Worm (Caenorhabditis elegans) whole organism, L1 larva: ENCODE results near the gene R05G9.1.

Experiments
- C04F5.9 ChIP-seq: sonication (generic microtip); optimal IDR thresholded peaks from 2 replicates; lab custom pipeline; 2016; ENCODE audit warnings: missing genetic modification characterization, missing compliant biosample characterization
- C16A3.4 ChIP-seq: fragments of 150-350 bp; optimal IDR thresholded peaks from 2 replicates; lab custom pipeline; 2014; ENCODE audit warnings: missing biosample characterization, missing genetic modification characterization
- aha-1 ChIP-seq: fragments of 150-350 bp; optimal IDR thresholded peaks from 2 replicates; lab custom pipeline; 2014; ENCODE audit warnings: missing biosample characterization, missing genetic modification characterization
- alr-1 ChIP-seq: fragments of 200-800 bp; sonication (Bioruptor generic); optimal IDR thresholded peaks from 2 replicates; lab custom pipeline; 2018; ENCODE audit warnings: borderline replicate concordance, mild to moderate bottlenecking, missing genetic modification characterization, missing compliant biosample characterization
- blmp-1 ChIP-seq: fragments of 150-350 bp; optimal IDR thresholded peaks from 2 replicates; lab custom pipeline; 2014; ENCODE audit warnings: missing biosample characterization, missing genetic modification characterization
- ceh-88 ChIP-seq: fragments of 200-800 bp; sonication (Bioruptor generic); IDR thresholded peaks from 2 replicates; pipeline ENCODE4 v1.3.6; 2022; ENCODE audit warnings: missing genetic modification characterization, missing compliant biosample characterization
- dsc-1 ChIP-seq: sonication (generic microtip); optimal IDR thresholded peaks from 2 replicates; lab custom pipeline; 2016; ENCODE audit warnings: mild to moderate bottlenecking, missing genetic modification characterization, missing compliant biosample characterization
- efl-1 ChIP-seq, 4 experiments: fragments of 150-350 bp; optimal IDR thresholded peaks in 3 of 4; peaks in 1 of 4; 1 replicate in 1 of 4; 2 replicates in 3 of 4; lab custom pipeline; 2014; ENCODE audit warnings: missing biosample characterization in 2 of 4, missing genetic modification characterization in 2 of 4, missing genetic modification reagents in 2 of 4
- egl-27 ChIP-seq, 2 experiments: fragments of 150-350 bp in 1 of 2; sonication (generic microtip); optimal IDR thresholded peaks; 3 replicates each; lab custom pipeline; 2017 to 2018; ENCODE audit warnings: missing biosample characterization in 2 of 2, missing genetic modification characterization in 2 of 2, missing genetic modification reagents in 2 of 2
- elt-2 ChIP-seq: sonication (generic microtip); optimal IDR thresholded peaks from 2 replicates; lab custom pipeline; 2016; ENCODE audit warnings: missing genetic modification characterization, mild to moderate bottlenecking, inconsistent platforms, missing compliant biosample characterization, missing genetic modification reagents
- elt-3 ChIP-seq, 6 experiments: fragments of 150-350 bp in 1 of 6; sonication (generic microtip); optimal IDR thresholded peaks; 2 replicates each; lab custom pipeline; 2017 to 2018; ENCODE audit warnings: missing biosample characterization in 6 of 6, missing genetic modification characterization in 6 of 6, inconsistent platforms in 1 of 6
- ets-5 ChIP-seq: fragments of 200-800 bp; sonication (Bioruptor generic); IDR thresholded peaks from 2 replicates; pipeline ENCODE4 v1.3.6; 2022; ENCODE audit warnings: missing genetic modification characterization, missing compliant biosample characterization
- fkh-8 ChIP-seq: sonication (generic microtip); optimal IDR thresholded peaks from 2 replicates; lab custom pipeline; 2016; ENCODE audit warnings: mild to moderate bottlenecking, missing genetic modification characterization, missing compliant biosample characterization
- grh-1 ChIP-seq: fragments of 200-800 bp; sonication (Bioruptor generic); IDR thresholded peaks from 2 replicates; pipeline ENCODE4 v1.3.6; 2022; ENCODE audit warnings: missing genetic modification reagents, missing genetic modification characterization, missing compliant biosample characterization
- hpl-2 ChIP-seq: fragments of 150-350 bp; optimal IDR thresholded peaks from 2 replicates; lab custom pipeline; 2014; ENCODE audit warnings: missing biosample characterization, missing genetic modification reagents, missing genetic modification characterization
- lin-14 ChIP-seq: fragments of 200-800 bp; sonication (Bioruptor generic); optimal IDR thresholded peaks from 2 replicates; lab custom pipeline; 2018; ENCODE audit warnings: mild to moderate bottlenecking, missing genetic modification characterization, moderate library complexity, missing compliant biosample characterization
- lin-15B ChIP-seq: fragments of 150-350 bp; sonication (generic microtip); optimal IDR thresholded peaks from 3 replicates; lab custom pipeline; 2014; ENCODE audit warnings: missing biosample characterization, missing genetic modification characterization
- lir-3 ChIP-seq: sonication (generic microtip); optimal IDR thresholded peaks from 2 replicates; lab custom pipeline; 2016; ENCODE audit warnings: mild to moderate bottlenecking, missing genetic modification characterization, moderate library complexity, missing compliant biosample characterization; ENCODE audit not compliant: poor library complexity
- mdl-1 ChIP-seq, 2 experiments: fragments of 150-350 bp; optimal IDR thresholded peaks; 2 replicates each; lab custom pipeline; 2014 to 2017; ENCODE audit warnings: missing biosample characterization in 2 of 2, missing genetic modification characterization in 2 of 2, inconsistent platforms in 1 of 2
- mef-2 ChIP-seq: fragments of 150-350 bp; optimal IDR thresholded peaks from 2 replicates; lab custom pipeline; 2014; ENCODE audit warnings: missing biosample characterization, missing genetic modification characterization
- mep-1 ChIP-seq: fragments of 150-350 bp; optimal IDR thresholded peaks from 2 replicates; lab custom pipeline; 2014; ENCODE audit warnings: missing biosample characterization, missing genetic modification characterization
- nhr-12 ChIP-seq: sonication (generic microtip); optimal IDR thresholded peaks from 2 replicates; lab custom pipeline; 2017; ENCODE audit warnings: missing biosample characterization, missing genetic modification characterization
- nhr-20 ChIP-seq: sonication (generic microtip); optimal IDR thresholded peaks from 2 replicates; lab custom pipeline; 2016; ENCODE audit warnings: mild to moderate bottlenecking, missing genetic modification characterization, missing compliant biosample characterization
- nhr-237 ChIP-seq: fragments of 150-350 bp; optimal IDR thresholded peaks from 2 replicates; lab custom pipeline; 2014; ENCODE audit warnings: missing biosample characterization, missing genetic modification characterization
- nhr-71 ChIP-seq: sonication (generic microtip); optimal IDR thresholded peaks from 2 replicates; lab custom pipeline; 2016; ENCODE audit warnings: mild to moderate bottlenecking, missing genetic modification characterization, moderate library complexity, missing compliant biosample characterization
- nhr-85 ChIP-seq: sonication (generic microtip); peaks from one replicate; lab custom pipeline; 2016; ENCODE audit warnings: missing genetic modification characterization, inconsistent platforms, missing compliant biosample characterization
- pax-3 ChIP-seq: fragments of 200-800 bp; sonication (Bioruptor generic); optimal IDR thresholded peaks from 2 replicates; lab custom pipeline; 2018; ENCODE audit warnings: mild to moderate bottlenecking, missing genetic modification characterization, moderate library complexity, missing compliant biosample characterization
- pqm-1 ChIP-seq: sonication (generic microtip); optimal IDR thresholded peaks from 3 replicates; lab custom pipeline; 2017; ENCODE audit warnings: missing biosample characterization, missing genetic modification characterization
- snu-23 ChIP-seq: sonication (generic microtip); optimal IDR thresholded peaks from 2 replicates; lab custom pipeline; 2016; ENCODE audit warnings: missing genetic modification characterization, missing compliant biosample characterization
- sox-4 ChIP-seq: sonication (generic microtip); optimal IDR thresholded peaks from 2 replicates; lab custom pipeline; 2016; ENCODE audit warnings: missing genetic modification characterization, missing compliant biosample characterization
- unc-62 ChIP-seq: fragments of 150-350 bp; optimal IDR thresholded peaks from 2 replicates; lab custom pipeline; 2014; ENCODE audit warnings: missing biosample characterization, missing genetic modification reagents, missing genetic modification characterization
- zip-4 ChIP-seq: fragments of 200-800 bp; sonication (Bioruptor generic); optimal IDR thresholded peaks from 2 replicates; lab custom pipeline; 2018; ENCODE audit warnings: mild to moderate bottlenecking, missing genetic modification characterization, moderate library complexity, missing compliant biosample characterization

Gene R05G9.1

DNA sequence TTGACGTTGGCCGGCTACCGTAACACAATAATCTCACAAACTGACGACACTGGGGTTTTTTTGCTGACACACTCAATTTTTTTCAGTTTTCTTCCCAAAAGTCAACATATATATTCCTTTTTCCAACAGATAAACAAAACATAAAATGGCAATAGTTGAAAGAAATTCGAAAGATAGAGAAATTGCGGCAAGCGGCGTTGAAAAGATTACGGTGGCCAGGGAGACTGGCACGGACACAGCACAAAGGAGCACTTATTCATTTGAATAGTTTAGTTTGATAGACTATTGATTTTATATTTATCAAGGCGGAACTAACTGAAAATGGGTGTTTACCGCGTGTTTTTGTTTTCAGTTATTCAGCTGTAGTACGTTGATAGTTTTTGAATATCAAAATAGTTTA lies 18.3 kb downstream of the R05G9.1 start, which contains the start of gene toe-2:
Gene toe-2, minus strand, starts transcription at position 70 of the 400 bp plus-strand sequence.
- TF ChIP-seq nhr-71 (tag; lab: Kevin White, UChicago), result no peak
- TF ChIP-seq mep-1 (tag; lab: Kevin White, UChicago), result no peak
- no peak for TF ChIP-seq pqm-1
- no peak for TF ChIP-seq sox-4 (tag; lab: Kevin White, UChicago)
- no peak for TF ChIP-seq mef-2 (tag; lab: Kevin White, UChicago)
- TF ChIP-seq elt-3 (tag; optimal IDR thresholded peaks at IDR 0.05; lab: Kevin White, UChicago), result no peak
- no peak for TF ChIP-seq egl-27 (tag; optimal IDR thresholded peaks at IDR 0.05; lab: Kevin White, UChicago)
- TF ChIP-seq fkh-8 (tag; lab: Kevin White, UChicago), result no peak
- no peak for TF ChIP-seq grh-1
- TF ChIP-seq zip-4 (GFP tag; lab: Kevin White, UChicago), result no peak
- no peak for TF ChIP-seq ets-5 (GFP tag; lab: Robert Waterston, UW)
- no peak for TF ChIP-seq C04F5.9 (tag; lab: Kevin White, UChicago)

DNA sequence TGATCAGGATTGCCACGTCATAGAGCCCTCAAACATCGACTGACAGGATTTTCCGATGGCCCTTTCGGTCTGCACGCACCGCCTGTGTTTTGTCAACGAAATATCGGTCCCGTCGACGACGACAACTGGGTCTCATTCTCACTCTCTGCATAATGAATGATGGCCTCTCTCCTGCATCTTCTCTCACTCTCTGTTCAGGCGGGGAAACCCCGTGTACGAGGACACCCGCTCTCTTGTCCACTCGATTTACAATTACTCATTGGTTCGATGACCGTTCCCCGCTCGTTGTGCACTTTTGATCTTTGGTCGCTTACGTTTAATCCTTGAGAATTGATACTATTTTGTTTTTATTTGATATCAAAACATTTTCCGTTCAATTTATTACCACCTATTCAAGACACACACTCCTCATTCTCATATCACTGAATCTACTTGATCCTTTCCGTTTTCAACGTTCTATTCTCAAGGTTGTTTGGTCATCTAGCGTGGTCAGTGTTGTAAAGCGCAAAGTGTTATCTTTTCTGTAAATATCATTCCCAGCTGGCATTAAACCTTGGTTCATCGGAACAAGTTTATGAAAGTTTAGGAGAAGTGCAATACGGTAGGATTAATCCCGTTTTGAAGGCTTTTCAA lies 19.8 kb downstream of the R05G9.1 start:
- TF ChIP-seq nhr-20 (tag; lab: Kevin White, UChicago), result peak; percentile 13
- TF ChIP-seq nhr-85, result peak; percentile 82
- TF ChIP-seq elt-3 (tag; optimal IDR thresholded peaks at IDR 0.05; lab: Kevin White, UChicago), result peak in 3 of 6 experiments; percentile 4 to 60 (median 11)
- peak; percentile 62 for TF ChIP-seq lin-14 (GFP tag; lab: Kevin White, UChicago)
- no peak for TF ChIP-seq unc-62 (GFP tag; lab: Kevin White, UChicago)
- no peak for TF ChIP-seq efl-1 (optimal IDR thresholded peaks at IDR 0.05; lab: Kevin White, UChicago)
- peak in 1 of 2 experiments; percentile 64 for TF ChIP-seq efl-1 (GFP tag; optimal IDR thresholded peaks at IDR 0.05 in 1 of 2; lab: Kevin White, UChicago)
- peak; percentile 47 for TF ChIP-seq blmp-1
- no peak for TF ChIP-seq pax-3 (tag; lab: Kevin White, UChicago)

DNA sequence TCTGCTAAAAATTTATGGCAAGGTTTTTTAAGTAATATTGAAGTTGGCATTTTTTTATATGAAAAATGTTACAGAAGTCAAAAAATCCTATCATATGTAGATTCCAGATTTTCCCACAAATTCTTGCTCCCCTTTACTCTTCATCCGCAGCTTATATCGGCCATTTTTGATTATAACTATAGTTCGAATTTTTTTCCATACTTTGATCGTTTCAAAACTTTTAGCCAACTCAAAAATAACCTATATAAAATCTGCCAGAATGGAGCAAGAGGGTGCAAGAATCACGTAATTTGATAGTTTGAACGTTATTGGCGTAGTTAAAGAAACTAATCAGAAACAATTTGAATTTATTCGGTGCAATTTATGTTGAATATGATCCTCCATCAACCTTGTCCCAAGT lies 21.0 kb downstream of the R05G9.1 start:
- TF ChIP-seq C16A3.4, result no peak
- TF ChIP-seq aha-1 (tag; lab: Kevin White, UChicago), result no peak
- no peak for TF ChIP-seq hpl-2 (GFP tag; lab: Kevin White, UChicago)
- TF ChIP-seq dsc-1 (tag; lab: Kevin White, UChicago), result no peak
- no peak for TF ChIP-seq nhr-12 (tag; lab: Kevin White, UChicago)
- TF ChIP-seq alr-1 (tag; lab: Kevin White, UChicago), result no peak
- TF ChIP-seq nhr-237 (tag; lab: Kevin White, UChicago), result no peak
- TF ChIP-seq snu-23 (GFP tag; lab: Kevin White, UChicago), result no peak
- TF ChIP-seq efl-1 (optimal IDR thresholded peaks at IDR 0.05; lab: Kevin White, UChicago), result no peak
- no peak for TF ChIP-seq efl-1 (GFP tag; optimal IDR thresholded peaks at IDR 0.05 in 1 of 2; lab: Kevin White, UChicago)
- no peak for TF ChIP-seq lin-15B (tag; lab: Kevin White, UChicago)
- no peak for TF ChIP-seq lir-3 (tag; lab: Kevin White, UChicago)
- no peak for TF ChIP-seq blmp-1
- no peak for TF ChIP-seq ets-5 (GFP tag; lab: Robert Waterston, UW)
- no peak for TF ChIP-seq zip-4 (GFP tag; lab: Kevin White, UChicago)
- TF ChIP-seq mdl-1 (tag; optimal IDR thresholded peaks at IDR 0.05; lab: Kevin White, UChicago), result no peak

DNA sequence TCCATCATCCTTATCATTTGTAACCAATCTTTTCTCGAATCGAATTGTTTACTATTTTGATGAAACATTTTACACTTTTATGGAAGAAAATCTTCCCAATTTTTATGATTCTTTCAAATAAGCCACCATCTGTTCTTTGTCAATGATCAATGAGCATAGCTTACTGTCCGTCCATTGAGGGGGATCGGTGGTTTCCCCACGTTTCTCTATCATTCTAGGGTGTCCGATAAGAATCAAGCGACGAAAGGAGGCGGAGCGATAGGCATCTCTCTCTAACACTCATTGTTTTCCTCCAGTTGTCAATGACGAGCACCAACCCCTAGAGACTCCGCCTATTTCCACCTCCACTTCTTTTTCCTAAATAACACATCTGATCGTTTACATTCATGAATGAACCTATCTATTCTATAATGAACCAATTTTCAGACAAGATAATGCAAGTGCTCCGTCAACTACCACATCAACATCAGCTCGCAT lies 21.6 kb downstream of the R05G9.1 start, which contains the start of gene C56E6.2:
Gene C56E6.2, plus strand, starts transcription at position 427 of the 477 bp plus-strand sequence.
- TF ChIP-seq ceh-88 (GFP tag; lab: Robert Waterston, UW), result no peak
- peak; percentile 2 for TF ChIP-seq elt-2 (tag; lab: Kevin White, UChicago)
- TF ChIP-seq, all 84 proteins: peak for 1
